Worm (Caenorhabditis elegans) whole organism, L4 larva: Measurements from ENCODE around the gene pcn-1.

Source experiments
- aly-2 ChIP-seq: sonication (generic microtip); optimal IDR thresholded peaks from 2 replicates; lab custom pipeline; 2018; ENCODE audit warnings: missing biosample characterization, missing genetic modification characterization
- ama-1 ChIP-seq: fragments of 150-350 bp; optimal IDR thresholded peaks from 2 replicates; lab custom pipeline; 2014; ENCODE audit warnings: inconsistent platforms, mixed read lengths
- ceh-20 ChIP-seq: fragments of 200-800 bp; sonication (Bioruptor generic); IDR thresholded peaks from 2 replicates; pipeline ENCODE4 v1.3.6; 2022; ENCODE audit warnings: missing genetic modification reagents, missing genetic modification characterization, missing compliant biosample characterization
- daf-8 ChIP-seq: fragments of 200-800 bp; sonication (Bioruptor generic); IDR thresholded peaks from 2 replicates; pipeline ENCODE4 v1.3.6; 2022; ENCODE audit warnings: missing genetic modification characterization, missing compliant biosample characterization
- dmd-9 ChIP-seq: fragments of 200-800 bp; sonication (Bioruptor generic); IDR thresholded peaks from 2 replicates; pipeline ENCODE4 v1.3.6; 2022; ENCODE audit warnings: missing genetic modification reagents, missing genetic modification characterization, missing compliant biosample characterization
- nhr-28 ChIP-seq: fragments of 150-350 bp; optimal IDR thresholded peaks from 2 replicates; lab custom pipeline; 2014; ENCODE audit warnings: missing biosample characterization, missing genetic modification characterization
- set-16 ChIP-seq: fragments of 200-800 bp; sonication (Bioruptor generic); IDR thresholded peaks from 2 replicates; pipeline ENCODE4 v1.3.6; 2022; ENCODE audit warnings: missing genetic modification reagents, missing genetic modification characterization, missing compliant biosample characterization
- skn-1 ChIP-seq: fragments of 150-350 bp; optimal IDR thresholded peaks from 2 replicates; lab custom pipeline; 2014; ENCODE audit warnings: missing biosample characterization, missing genetic modification characterization
- unc-39 ChIP-seq: sonication (generic microtip); optimal IDR thresholded peaks from 2 replicates; lab custom pipeline; 2017; ENCODE audit warnings: missing biosample characterization, missing genetic modification characterization
- unc-62 ChIP-seq, 3 experiments: fragments of 150-350 bp in 1 of 3; sonication (generic microtip); optimal IDR thresholded peaks in 2 of 3; peaks in 1 of 3; 1 replicate in 1 of 3; 2 replicates in 2 of 3; lab custom pipeline; 2014 to 2017; ENCODE audit warnings: missing biosample characterization in 3 of 3, missing genetic modification characterization in 3 of 3, missing genetic modification reagents in 3 of 3, missing genotype in 1 of 3

DNA sequence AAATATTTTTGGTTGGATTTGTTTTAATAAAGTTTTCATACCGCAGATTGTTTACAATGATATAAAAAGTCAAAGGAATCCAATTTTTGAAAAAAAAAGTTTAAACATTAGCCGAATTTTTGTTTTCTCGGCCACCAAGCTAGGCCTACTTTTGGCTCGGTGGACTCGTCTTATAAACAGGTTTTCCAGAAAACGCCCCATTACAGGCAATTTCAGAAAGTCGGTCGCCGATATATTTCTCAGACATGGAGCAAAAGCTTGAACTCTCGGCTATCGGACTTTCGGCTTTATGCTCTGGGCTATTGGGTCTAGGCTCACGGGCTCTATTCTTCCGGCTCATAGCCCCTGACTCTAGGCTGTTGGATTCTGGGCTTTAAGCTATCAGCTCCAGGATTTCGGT lies 33.8 kb upstream of the pcn-1 start:
- no peak for TF ChIP-seq aly-2 (tag; lab: Kevin White, UChicago)
- no peak for TF ChIP-seq unc-39
- no peak for TF ChIP-seq dmd-9 (GFP tag; lab: Robert Waterston, UW)
- TF ChIP-seq skn-1: no peak
- no peak for TF ChIP-seq nhr-28 (tag; lab: Kevin White, UChicago)
- no peak for TF ChIP-seq unc-62 (GFP tag; optimal IDR thresholded peaks at IDR 0.05 in 1 of 2; lab: Kevin White, UChicago)
- TF ChIP-seq unc-62 (tag; optimal IDR thresholded peaks at IDR 0.05; lab: Kevin White, UChicago): no peak
- no peak for TF ChIP-seq ceh-20
- no peak for TF ChIP-seq ama-1 (lab: Kevin White, UChicago)
- TF ChIP-seq set-16 (GFP tag; lab: Robert Waterston, UW): no peak
- no peak for TF ChIP-seq daf-8 (GFP tag; lab: Robert Waterston, UW)
